Fruit fly (Drosophila melanogaster) whole organism, embryonic: ENCODE data around the gene CG14174.
A peak's percentile ranks its signal among the peaks of the same experiment; 100 is the strongest.

Source experiments
- Aef1 ChIP-seq: fragments of 200-800 bp; sonication (Bioruptor generic); IDR thresholded peaks from 3 replicates; pipeline ENCODE4 v1.3.6; 2022; ENCODE audit warnings: missing biosample characterization, missing genetic modification characterization
- Blimp-1 ChIP-seq: fragments of 200-800 bp; sonication (Bioruptor generic); optimal IDR thresholded peaks from 3 replicates; lab custom pipeline; 2018; ENCODE audit warnings: missing biosample characterization, missing genetic modification characterization, mild to moderate bottlenecking, moderate library complexity, missing genetic modification reagents
- CG10274 ChIP-seq: fragments of 200-800 bp; sonication (Bioruptor generic); optimal IDR thresholded peaks from 3 replicates; lab custom pipeline; 2017; ENCODE audit warnings: missing biosample characterization, mild to moderate bottlenecking, missing genetic modification characterization
- CG10979 ChIP-seq: fragments of 200-800 bp; sonication (Bioruptor generic); optimal IDR thresholded peaks from 2 replicates; lab custom pipeline; 2018; ENCODE audit warnings: missing biosample characterization, mild to moderate bottlenecking, missing genetic modification characterization, moderate library complexity
- CG11456 ChIP-seq: fragments of 200-800 bp; sonication (Bioruptor generic); IDR thresholded peaks from 3 replicates; pipeline ENCODE4 v1.3.6; 2022; ENCODE audit warnings: missing biosample characterization, missing genetic modification characterization
- CG12744 ChIP-seq: fragments of 200-800 bp; sonication (Bioruptor generic); optimal IDR thresholded peaks from 2 replicates; lab custom pipeline; 2016; ENCODE audit warnings: missing biosample characterization, missing genetic modification characterization
- CG13123 ChIP-seq: fragments of 200-800 bp; sonication (Bioruptor generic); optimal IDR thresholded peaks from 2 replicates; lab custom pipeline; 2016; ENCODE audit warnings: missing biosample characterization, missing genetic modification characterization
- CG13296 ChIP-seq: fragments of 200-800 bp; sonication (Bioruptor generic); optimal IDR thresholded peaks from 3 replicates; lab custom pipeline; 2018; ENCODE audit warnings: missing biosample characterization, mild to moderate bottlenecking, missing genetic modification characterization
- CG17328 ChIP-seq: fragments of 200-800 bp; sonication (Bioruptor generic); IDR thresholded peaks from 2 replicates; pipeline ENCODE4 v1.3.6; 2022; ENCODE audit warnings: missing biosample characterization, missing genetic modification characterization
- CG2129 ChIP-seq: fragments of 200-800 bp; sonication (Bioruptor generic); IDR thresholded peaks from 2 replicates; pipeline ENCODE4 v1.3.6; 2022; ENCODE audit warnings: missing biosample characterization, missing genetic modification characterization; ENCODE audit not compliant: partially characterized antibody
- CG2712 ChIP-seq: fragments of 200-800 bp; optimal IDR thresholded peaks from 3 replicates; lab custom pipeline; 2019; ENCODE audit warnings: missing biosample characterization, mild to moderate bottlenecking, missing genetic modification characterization, moderate library complexity
- CG31224 ChIP-seq: fragments of 200-800 bp; sonication (Bioruptor generic); IDR thresholded peaks from 2 replicates; pipeline ENCODE4 v1.3.6; 2022; ENCODE audit warnings: missing biosample characterization, missing genetic modification characterization
- CG4282 ChIP-seq: fragments of 200-800 bp; sonication (Bioruptor generic); optimal IDR thresholded peaks from 2 replicates; lab custom pipeline; 2016; ENCODE audit warnings: missing biosample characterization, missing genetic modification characterization
- CG43689 ChIP-seq: fragments of 200-800 bp; sonication (Bioruptor generic); IDR thresholded peaks from 2 replicates; pipeline ENCODE4 v1.3.6; 2022; ENCODE audit warnings: missing biosample characterization, missing genetic modification characterization
- CG4820 ChIP-seq: fragments of 200-800 bp; sonication (Bioruptor generic); optimal IDR thresholded peaks from 3 replicates; lab custom pipeline; 2016; ENCODE audit warnings: missing biosample characterization, missing genetic modification characterization
- CG5245 ChIP-seq: fragments of 200-800 bp; sonication (Bioruptor generic); optimal IDR thresholded peaks from 3 replicates; lab custom pipeline; 2016; ENCODE audit warnings: missing biosample characterization, missing genetic modification characterization
- CG6813 ChIP-seq: fragments of 200-800 bp; sonication (Bioruptor generic); optimal IDR thresholded peaks from 2 replicates; lab custom pipeline; 2017; ENCODE audit warnings: missing biosample characterization, missing genetic modification characterization, mild to moderate bottlenecking, moderate library complexity, missing genetic modification reagents
- CG6854 ChIP-seq: fragments of 200-800 bp; sonication (Bioruptor generic); optimal IDR thresholded peaks from 3 replicates; lab custom pipeline; 2017; ENCODE audit warnings: missing biosample characterization, mild to moderate bottlenecking, missing genetic modification characterization
- CG7357 ChIP-seq: fragments of 200-800 bp; sonication (Bioruptor generic); IDR thresholded peaks from 3 replicates; pipeline ENCODE4 v1.3.6; 2022; ENCODE audit warnings: missing biosample characterization, missing genetic modification characterization
- CG7556 ChIP-seq: fragments of 200-800 bp; sonication (Bioruptor generic); optimal IDR thresholded peaks from 2 replicates; lab custom pipeline; 2017; ENCODE audit warnings: missing biosample characterization, mild to moderate bottlenecking, missing genetic modification characterization
- CG8765 ChIP-seq: fragments of 200-800 bp; sonication (Bioruptor generic); IDR thresholded peaks from 2 replicates; pipeline ENCODE4 v1.3.6; 2022; ENCODE audit warnings: missing biosample characterization, missing genetic modification characterization
- CG9215 ChIP-seq: fragments of 200-800 bp; sonication (Bioruptor generic); IDR thresholded peaks from 2 replicates; pipeline ENCODE4 v1.3.6; 2022; ENCODE audit warnings: missing biosample characterization, missing genetic modification characterization
- Dfd ChIP-seq, 2 experiments: fragments of >200 bp; optimal IDR thresholded peaks; 2 replicates each; lab custom pipeline; 2017; ENCODE audit warnings: missing biosample characterization in 2 of 2, missing genetic modification characterization in 2 of 2
- Hr39 ChIP-seq: fragments of >200 bp; optimal IDR thresholded peaks from 2 replicates; lab custom pipeline; 2017
- Lpt ChIP-seq: fragments of >200 bp; optimal IDR thresholded peaks from 2 replicates; lab custom pipeline; 2018; ENCODE audit warnings: missing biosample characterization, missing genetic modification characterization
- NK7.1 ChIP-seq: fragments of 200-800 bp; sonication (Bioruptor generic); optimal IDR thresholded peaks from 3 replicates; lab custom pipeline; 2016; ENCODE audit warnings: missing biosample characterization, missing genetic modification characterization
- Nf-YB ChIP-seq: fragments of 200-800 bp; sonication (Bioruptor generic); optimal IDR thresholded peaks from 3 replicates; lab custom pipeline; 2019; ENCODE audit warnings: missing biosample characterization, mild to moderate bottlenecking, missing genetic modification characterization, moderate library complexity
- Nf-YC ChIP-seq: fragments of 200-800 bp; optimal IDR thresholded peaks from 3 replicates; lab custom pipeline; 2019; ENCODE audit warnings: missing biosample characterization, mild to moderate bottlenecking, missing genetic modification characterization, moderate library complexity
- Poxn ChIP-seq: fragments of 200-800 bp; sonication (Bioruptor generic); IDR thresholded peaks from 2 replicates; pipeline ENCODE4 v1.3.6; 2022; ENCODE audit warnings: missing biosample characterization, missing genetic modification characterization
- Rfx ChIP-seq: fragments of 200-800 bp; sonication (Bioruptor generic); IDR thresholded peaks from 2 replicates; pipeline ENCODE4 v1.3.6; 2022; ENCODE audit warnings: missing biosample characterization, missing genetic modification characterization
- Rx ChIP-seq: fragments of 200-800 bp; sonication (Bioruptor generic); IDR thresholded peaks from 2 replicates; pipeline ENCODE4 v1.3.6; 2022; ENCODE audit warnings: missing biosample characterization, missing genetic modification characterization
- Xbp1 ChIP-seq: fragments of 200-800 bp; sonication (Bioruptor generic); optimal IDR thresholded peaks from 3 replicates; lab custom pipeline; 2016; ENCODE audit warnings: missing biosample characterization, mild to moderate bottlenecking, missing genetic modification characterization
- abd-A ChIP-seq: fragments of 200-800 bp; sonication (Bioruptor generic); optimal IDR thresholded peaks from 3 replicates; lab custom pipeline; 2019; ENCODE audit warnings: missing biosample characterization, mild to moderate bottlenecking, missing genetic modification characterization, moderate library complexity
- ara ChIP-seq: fragments of 200-800 bp; sonication (Bioruptor generic); IDR thresholded peaks from 2 replicates; pipeline ENCODE4 v1.3.6; 2022; ENCODE audit warnings: missing biosample characterization, missing genetic modification characterization
- caup ChIP-seq: fragments of 200-800 bp; sonication (Bioruptor generic); optimal IDR thresholded peaks from 3 replicates; lab custom pipeline; 2017; ENCODE audit warnings: missing biosample characterization, mild to moderate bottlenecking, missing genetic modification characterization, moderate library complexity; ENCODE audit not compliant: severe bottlenecking
- chn ChIP-seq: fragments of 200-800 bp; sonication (Bioruptor generic); optimal IDR thresholded peaks from 2 replicates; lab custom pipeline; 2016; ENCODE audit warnings: missing biosample characterization, missing genetic modification characterization
- ci ChIP-seq: fragments of 200-800 bp; sonication (Bioruptor generic); IDR thresholded peaks from 3 replicates; pipeline ENCODE4 v1.3.6; 2022; ENCODE audit warnings: missing biosample characterization, missing genetic modification characterization
- cwo ChIP-seq: fragments of 200-800 bp; sonication (Bioruptor generic); optimal IDR thresholded peaks from 3 replicates; lab custom pipeline; 2017; ENCODE audit warnings: missing biosample characterization, missing genetic modification characterization, mild to moderate bottlenecking, moderate library complexity, missing genetic modification reagents
- dan ChIP-seq: fragments of 200-800 bp; sonication (Bioruptor generic); IDR thresholded peaks from 2 replicates; pipeline ENCODE4 v1.3.6; 2022; ENCODE audit warnings: missing biosample characterization, missing genetic modification characterization
- en ChIP-seq: fragments of 200-800 bp; sonication (Bioruptor generic); optimal IDR thresholded peaks from 2 replicates; lab custom pipeline; 2016; ENCODE audit warnings: missing biosample characterization, missing genetic modification characterization
- eyg ChIP-seq: fragments of 200-800 bp; sonication (Bioruptor generic); optimal IDR thresholded peaks from 3 replicates; lab custom pipeline; 2016; ENCODE audit warnings: missing biosample characterization, missing genetic modification characterization
- fd64A ChIP-seq: fragments of 200-800 bp; sonication (Bioruptor generic); optimal IDR thresholded peaks from 3 replicates; lab custom pipeline; 2018; ENCODE audit warnings: missing biosample characterization, mild to moderate bottlenecking, missing genetic modification characterization
- gsb-n ChIP-seq: fragments of 200-800 bp; sonication (Bioruptor generic); optimal IDR thresholded peaks from 3 replicates; lab custom pipeline; 2018; ENCODE audit warnings: missing biosample characterization, mild to moderate bottlenecking, missing genetic modification characterization
- ind ChIP-seq: fragments of 200-800 bp; sonication (Bioruptor generic); optimal IDR thresholded peaks from 3 replicates; lab custom pipeline; 2016; ENCODE audit warnings: missing biosample characterization, missing genetic modification characterization
- jumu ChIP-seq: fragments of 200-800 bp; sonication (Bioruptor generic); optimal IDR thresholded peaks from 3 replicates; lab custom pipeline; 2016; ENCODE audit warnings: missing biosample characterization, missing genetic modification characterization
- phol ChIP-seq: fragments of 200-800 bp; sonication (Bioruptor generic); optimal IDR thresholded peaks from 3 replicates; lab custom pipeline; 2018; ENCODE audit warnings: missing biosample characterization, mild to moderate bottlenecking, missing genetic modification characterization, moderate library complexity
- slp2 ChIP-seq: fragments of 200-800 bp; sonication (Bioruptor generic); optimal IDR thresholded peaks from 2 replicates; lab custom pipeline; 2016; ENCODE audit warnings: missing biosample characterization, missing genetic modification characterization
- twi ChIP-seq: fragments of 200-800 bp; optimal IDR thresholded peaks from 2 replicates; lab custom pipeline; 2019; ENCODE audit warnings: missing biosample characterization, mild to moderate bottlenecking, missing genetic modification characterization, moderate library complexity
- vfl ChIP-seq: fragments of 200-800 bp; sonication (Bioruptor generic); optimal IDR thresholded peaks from 2 replicates; lab custom pipeline; 2016; ENCODE audit warnings: missing biosample characterization, missing genetic modification characterization
- zen ChIP-seq: fragments of 200-800 bp; sonication (Bioruptor generic); optimal IDR thresholded peaks from 3 replicates; lab custom pipeline; 2018; ENCODE audit warnings: missing biosample characterization, mild to moderate bottlenecking, missing genetic modification characterization, moderate library complexity

Gene CG14174

DNA sequence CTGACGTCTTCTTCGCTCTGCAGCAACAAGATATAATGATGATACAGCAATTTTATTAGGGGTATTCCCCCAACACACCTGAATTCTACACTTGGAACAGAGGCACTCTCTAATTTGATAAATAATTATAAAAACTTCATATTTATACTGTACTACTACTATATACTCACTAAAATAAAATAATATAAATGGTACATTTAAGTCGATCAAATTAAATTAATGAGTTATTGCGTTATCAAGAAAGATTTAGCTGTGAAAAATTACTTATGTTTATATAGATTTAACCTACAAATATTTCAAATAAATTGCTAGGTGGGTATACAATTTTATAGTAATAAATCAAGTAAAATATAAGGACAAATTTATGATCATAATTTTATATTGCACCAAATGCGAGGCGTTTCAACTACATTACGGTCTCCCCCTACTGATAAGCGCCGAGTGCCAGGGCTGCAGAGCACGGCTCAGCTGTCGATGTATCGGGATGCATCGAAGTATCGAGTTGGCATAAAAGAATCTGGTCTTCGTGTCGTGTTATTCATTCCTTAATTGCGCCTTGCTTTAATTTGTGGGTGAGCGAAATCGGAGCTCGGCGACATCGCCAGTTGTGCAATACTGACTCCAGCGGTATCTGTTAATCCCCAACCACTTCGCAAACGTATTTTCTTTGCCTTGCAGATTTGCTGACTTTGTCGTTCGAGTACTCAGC, 5.1 kb upstream of the CG14174 start, which contains the start of gene vsg (continued):
- TF ChIP-seq Blimp-1 (GFP tag; lab: Kevin White, UChicago) (peak; percentile 69), ci (peak; percentile 16; the same call in 2 of the 3 replicates), Nf-YC (tag; lab: Kevin White, UChicago) (peak; percentile 85), CG7556 (peak; percentile 79), CG4282 (GFP tag; lab: Kevin White, UChicago) (no peak), CG6854 (GFP tag; lab: Kevin White, UChicago) (no peak), Poxn (GFP tag; lab: Robert Waterston, UW) (no peak), CG31224 (GFP tag; lab: Robert Waterston, UW) (no peak; the same call in 1 of the 2 replicates), CG13296 (GFP tag; lab: Kevin White, UChicago) (peak; percentile 79), CG2712 (tag; lab: Kevin White, UChicago) (peak; percentile 91), zen (tag; lab: Kevin White, UChicago) (peak; percentile 58), ind (GFP tag; lab: Kevin White, UChicago) (peak; percentile 72), caup (GFP tag; lab: Kevin White, UChicago) (peak; percentile 54), CG5245 (GFP tag; lab: Kevin White, UChicago) (peak; percentile 52), CG11456 (peak; percentile 76), twi (peak; percentile 78), dan (GFP tag; lab: Robert Waterston, UW) (no peak), phol (tag; lab: Kevin White, UChicago) (peak; percentile 90), chn (GFP tag; lab: Kevin White, UChicago) (peak; percentile 49), en (GFP tag; lab: Kevin White, UChicago) (no peak), CG4820 (GFP tag; lab: Kevin White, UChicago) (peak; percentile 70), CG17328 (GFP tag; lab: Robert Waterston, UW) (peak; percentile 55), CG6813 (GFP tag; lab: Kevin White, UChicago) (no peak), Aef1 (GFP tag; lab: Robert Waterston, UW) (peak; percentile 55; the same call in 2 of the 3 replicates), CG7357 (GFP tag; lab: Robert Waterston, UW) (peak; percentile 81; the same call in 2 of the 3 replicates), gsb-n (peak; percentile 68), jumu (GFP tag; lab: Kevin White, UChicago) (peak; percentile 19), fd64A (GFP tag; lab: Kevin White, UChicago) (no peak), CG9215 (GFP tag; lab: Robert Waterston, UW) (peak; percentile 85), Lpt (GFP tag; lab: Kevin White, UChicago) (no peak), slp2 (GFP tag; lab: Kevin White, UChicago) (peak; percentile 0), cwo (GFP tag; lab: Kevin White, UChicago) (peak; percentile 48), Nf-YB (GFP tag; lab: Kevin White, UChicago) (peak; percentile 72), Hr39 (lab: Kevin White, UChicago) (no peak), CG10979 (tag; lab: Kevin White, UChicago) (peak; percentile 78), vfl (GFP tag; lab: Kevin White, UChicago) (peak; percentile 62), Rfx (GFP tag; lab: Robert Waterston, UW) (peak; percentile 70), CG43689 (GFP tag; lab: Robert Waterston, UW) (no peak), CG10274 (GFP tag; lab: Kevin White, UChicago) (no peak), CG8765 (GFP tag; lab: Robert Waterston, UW) (peak; percentile 9; the same call in 1 of the 2 replicates), Dfd (GFP tag; optimal IDR thresholded peaks at IDR 0.05; lab: Kevin White, UChicago) (no peak), ara (peak; percentile 33; the same call in 1 of the 2 replicates), CG2129 (GFP tag; lab: Robert Waterston, UW) (peak; percentile 57; the same call in 1 of the 2 replicates), CG13123 (peak; percentile 15), Xbp1 (GFP tag; lab: Kevin White, UChicago) (peak; percentile 78), NK7.1 (GFP tag; lab: Kevin White, UChicago) (no peak), Rx (no peak), CG12744 (GFP tag; lab: Kevin White, UChicago) (peak; percentile 2), abd-A (tag; lab: Kevin White, UChicago) (no peak), eyg (no peak)
